Worm (Caenorhabditis elegans): ENCODE measurements around the gene wrt-2.

- TF ChIP-seq let-526 (GFP tag; IDR thresholded peaks at IDR 0.05) (no peak), hrde-1 (tag; optimal IDR thresholded peaks at IDR 0.05; ENCODE audit: borderline replicate concordance) (no peak), ztf-22 (GFP tag; optimal IDR thresholded peaks at IDR 0.05) (no peak), pha-4 (tag; optimal IDR thresholded peaks at IDR 0.05) (no peak), ama-1 (optimal IDR thresholded peaks at IDR 0.05) (no peak), ama-1 (GFP tag; optimal IDR thresholded peaks at IDR 0.05) (no peak), nfyb-1 (GFP tag; IDR thresholded peaks at IDR 0.05) (no peak), rpc-1 (optimal IDR thresholded peaks at IDR 0.05) (no peak), rpc-1 (tag; optimal IDR thresholded peaks at IDR 0.05) (no peak), aptf-3 (GFP tag; IDR thresholded peaks at IDR 0.05) (no peak), athp-1 (tag; optimal IDR thresholded peaks at IDR 0.05) (no peak), unc-62 (GFP tag; optimal IDR thresholded peaks at IDR 0.05) (no peak)
Observed at ce11 chrX:3135186-3135585, 41.0 kb upstream of the wrt-2 start, which contains the start of gene K10B3.1.
